Fruit fly (Drosophila melanogaster) whole organism, embryonic: ENCODE results near the gene CG5160.

Experiments
- Ada2b ChIP-seq: fragments of 200-800 bp; sonication (Bioruptor generic); IDR thresholded peaks from 2 replicates; pipeline ENCODE4 v1.3.6; 2022; ENCODE audit warnings: missing biosample characterization, missing genetic modification characterization
- CG12769 ChIP-seq: fragments of 200-800 bp; sonication (Bioruptor generic); optimal IDR thresholded peaks from 2 replicates; lab custom pipeline; 2019; ENCODE audit warnings: missing biosample characterization, mild to moderate bottlenecking, missing genetic modification characterization, moderate library complexity
- CG14441 ChIP-seq: fragments of 200-800 bp; sonication (Bioruptor generic); IDR thresholded peaks from 2 replicates; pipeline ENCODE4 v1.3.6; 2022; ENCODE audit warnings: missing biosample characterization, missing genetic modification characterization
- CG14667 ChIP-seq: fragments of 200-800 bp; sonication (Bioruptor generic); IDR thresholded peaks from 2 replicates; pipeline ENCODE4 v1.3.6; 2022; ENCODE audit warnings: missing biosample characterization, missing genetic modification characterization
- CG16779 ChIP-seq: fragments of 200-800 bp; sonication (Bioruptor generic); IDR thresholded peaks from 2 replicates; pipeline ENCODE4 v1.3.6; 2022; ENCODE audit warnings: missing biosample characterization, missing genetic modification characterization
- CG18476 ChIP-seq: fragments of 200-800 bp; sonication (Bioruptor generic); optimal IDR thresholded peaks from 2 replicates; lab custom pipeline; 2016; ENCODE audit warnings: missing biosample characterization, mild to moderate bottlenecking, missing genetic modification characterization
- CG2120 ChIP-seq: fragments of 200-800 bp; sonication (Bioruptor generic); optimal IDR thresholded peaks from 3 replicates; lab custom pipeline; 2016; ENCODE audit warnings: missing biosample characterization, missing genetic modification characterization
- CG2129 ChIP-seq: fragments of 200-800 bp; sonication (Bioruptor generic); IDR thresholded peaks from 2 replicates; pipeline ENCODE4 v1.3.6; 2022; ENCODE audit warnings: missing biosample characterization, missing genetic modification characterization; ENCODE audit not compliant: partially characterized antibody
- CG30431 ChIP-seq: fragments of 200-800 bp; sonication (Bioruptor generic); optimal IDR thresholded peaks from 2 replicates; lab custom pipeline; 2017; ENCODE audit warnings: missing biosample characterization, missing genetic modification characterization
- CG4820 ChIP-seq: fragments of 200-800 bp; sonication (Bioruptor generic); optimal IDR thresholded peaks from 3 replicates; lab custom pipeline; 2016; ENCODE audit warnings: missing biosample characterization, missing genetic modification characterization
- CG6272 ChIP-seq: fragments of 200-800 bp; sonication (Bioruptor generic); IDR thresholded peaks from 2 replicates; pipeline ENCODE4 v1.3.6; 2022; ENCODE audit warnings: missing biosample characterization, missing genetic modification characterization
- CG8290 ChIP-seq, 3 experiments: fragments of 200-800 bp; sonication (Bioruptor generic); optimal IDR thresholded peaks; 2 replicates each; lab custom pipeline; 2016 to 2019; ENCODE audit warnings: missing biosample characterization in 3 of 3, missing genetic modification characterization in 3 of 3, mild to moderate bottlenecking in 2 of 3, moderate library complexity in 1 of 3
- CG9876 ChIP-seq: fragments of 200-800 bp; sonication (Bioruptor generic); optimal IDR thresholded peaks from 2 replicates; lab custom pipeline; 2016; ENCODE audit warnings: missing biosample characterization, missing genetic modification characterization
- Camta ChIP-seq: fragments of 200-800 bp; sonication (Bioruptor generic); optimal IDR thresholded peaks from 2 replicates; lab custom pipeline; 2016; ENCODE audit warnings: missing biosample characterization, missing genetic modification characterization
- Dek ChIP-seq: fragments of 200-800 bp; sonication (Bioruptor generic); optimal IDR thresholded peaks from 3 replicates; lab custom pipeline; 2019; ENCODE audit warnings: missing biosample characterization, mild to moderate bottlenecking, missing genetic modification characterization, moderate library complexity
- Drgx ChIP-seq: fragments of 200-800 bp; sonication (Bioruptor generic); IDR thresholded peaks from 2 replicates; pipeline ENCODE4 v1.3.6; 2022; ENCODE audit warnings: missing biosample characterization, missing genetic modification characterization
- Fer3 ChIP-seq: fragments of 200-800 bp; sonication (Bioruptor generic); optimal IDR thresholded peaks from 2 replicates; lab custom pipeline; 2018; ENCODE audit warnings: missing biosample characterization, mild to moderate bottlenecking, missing genetic modification characterization, moderate library complexity
- Gsc ChIP-seq: fragments of 200-800 bp; sonication (Bioruptor generic); IDR thresholded peaks from 2 replicates; pipeline ENCODE4 v1.3.6; 2022; ENCODE audit warnings: missing biosample characterization, missing genetic modification characterization
- Mrtf ChIP-seq: fragments of 200-800 bp; sonication (Bioruptor generic); IDR thresholded peaks from 3 replicates; pipeline ENCODE4 v1.3.6; 2022; ENCODE audit warnings: missing biosample characterization, missing genetic modification characterization
- Taf1 ChIP-seq: fragments of 200-800 bp; sonication (Bioruptor generic); IDR thresholded peaks from 2 replicates; pipeline ENCODE4 v1.3.6; 2022; ENCODE audit warnings: missing biosample characterization, missing genetic modification characterization
- Tbp ChIP-seq: fragments of >200 bp; optimal IDR thresholded peaks from 2 replicates; lab custom pipeline; 2018; ENCODE audit warnings: missing biosample characterization, missing genetic modification characterization
- ash1 ChIP-seq: fragments of 200-800 bp; sonication (Bioruptor generic); optimal IDR thresholded peaks from 2 replicates; lab custom pipeline; 2018; ENCODE audit warnings: missing biosample characterization, mild to moderate bottlenecking, missing genetic modification characterization
- bsh ChIP-seq, 2 experiments: fragments of 200-800 bp; sonication (Bioruptor generic); optimal IDR thresholded peaks; 2 replicates each; lab custom pipeline; 2017 to 2018; ENCODE audit warnings: mild to moderate bottlenecking in 2 of 2, missing biosample characterization in 2 of 2, missing genetic modification characterization in 2 of 2, moderate library complexity in 1 of 2
- corto ChIP-seq: fragments of 200-800 bp; sonication (Bioruptor generic); optimal IDR thresholded peaks from 2 replicates; lab custom pipeline; 2016; ENCODE audit warnings: missing biosample characterization, mild to moderate bottlenecking, missing genetic modification characterization, moderate library complexity
- dati ChIP-seq: fragments of 200-800 bp; sonication (Bioruptor generic); IDR thresholded peaks from 2 replicates; pipeline ENCODE4 v1.3.6; 2022; ENCODE audit warnings: missing biosample characterization, missing genetic modification characterization
- dimm ChIP-seq: fragments of 200-800 bp; sonication (Bioruptor generic); IDR thresholded peaks from 2 replicates; pipeline ENCODE4 v1.3.6; 2022; ENCODE audit warnings: missing biosample characterization, missing genetic modification characterization
- dysf ChIP-seq: fragments of 200-800 bp; sonication (Bioruptor generic); IDR thresholded peaks from 3 replicates; pipeline ENCODE4 v1.3.6; 2022; ENCODE audit warnings: missing biosample characterization, missing genetic modification characterization
- emc ChIP-seq: fragments of 200-800 bp; sonication (Bioruptor generic); optimal IDR thresholded peaks from 2 replicates; lab custom pipeline; 2016; ENCODE audit warnings: missing biosample characterization, missing genetic modification characterization
- exex ChIP-seq: fragments of 200-800 bp; sonication (Bioruptor generic); optimal IDR thresholded peaks from 4 replicates; lab custom pipeline; 2018; ENCODE audit warnings: missing biosample characterization, mild to moderate bottlenecking, missing genetic modification characterization, moderate library complexity
- insv ChIP-seq, 2 experiments: fragments of 200-800 bp; sonication (Bioruptor generic); optimal IDR thresholded peaks; 3 replicates each; lab custom pipeline; 2016 to 2018; ENCODE audit warnings: missing biosample characterization in 2 of 2, missing genetic modification characterization in 2 of 2
- kah ChIP-seq: fragments of 200-800 bp; sonication (Bioruptor generic); optimal IDR thresholded peaks from 2 replicates; lab custom pipeline; 2018; ENCODE audit warnings: missing biosample characterization, mild to moderate bottlenecking, missing genetic modification characterization
- kay ChIP-seq: fragments of 200-800 bp; sonication (Bioruptor generic); optimal IDR thresholded peaks from 2 replicates; lab custom pipeline; 2016; ENCODE audit warnings: missing biosample characterization, missing genetic modification characterization
- kni ChIP-seq: fragments of 200-800 bp; sonication (Bioruptor generic); optimal IDR thresholded peaks from 3 replicates; lab custom pipeline; 2017; ENCODE audit warnings: mild to moderate bottlenecking, missing biosample characterization, missing genetic modification reagents, missing genetic modification characterization
- nom ChIP-seq: fragments of 200-800 bp; sonication (Bioruptor generic); optimal IDR thresholded peaks from 2 replicates; lab custom pipeline; 2017; ENCODE audit warnings: missing biosample characterization, missing genetic modification characterization, mild to moderate bottlenecking, moderate library complexity, missing genetic modification reagents
- otp ChIP-seq: fragments of 200-800 bp; sonication (Bioruptor generic); IDR thresholded peaks from 3 replicates; pipeline ENCODE4, ENCODE4 v1.3.6; 2022; ENCODE audit warnings: missing biosample characterization, missing genetic modification characterization
- pan ChIP-seq, 4 experiments: fragments of >200 bp in 3 of 4; fragments of 200-800 bp in 1 of 4; sonication (Bioruptor generic) in 1 of 4; optimal IDR thresholded peaks in 3 of 4; IDR thresholded peaks in 1 of 4; 2 replicates each; pipeline versions ENCODE4 v1.3.6 to Lab custom; 2017 to 2022; ENCODE audit warnings: missing biosample characterization in 2 of 4, missing genetic modification characterization in 2 of 4, mixed read lengths in 1 of 4
- pfk ChIP-seq: fragments of 200-800 bp; sonication (Bioruptor generic); optimal IDR thresholded peaks from 2 replicates; lab custom pipeline; 2018; ENCODE audit warnings: missing biosample characterization, mild to moderate bottlenecking, missing genetic modification characterization, moderate library complexity
- ro ChIP-seq: fragments of 200-800 bp; sonication (Bioruptor generic); IDR thresholded peaks from 2 replicates; pipeline ENCODE4 v1.3.6; 2022; ENCODE audit warnings: missing biosample characterization, missing genetic modification characterization
- scrt ChIP-seq: fragments of 200-800 bp; sonication (Bioruptor generic); optimal IDR thresholded peaks from 2 replicates; lab custom pipeline; 2018; ENCODE audit warnings: missing biosample characterization, mild to moderate bottlenecking, missing genetic modification characterization, moderate library complexity
- sima ChIP-seq: fragments of 200-800 bp; sonication (Bioruptor generic); optimal IDR thresholded peaks from 2 replicates; lab custom pipeline; 2016; ENCODE audit warnings: missing biosample characterization, missing genetic modification characterization
- sob ChIP-seq: fragments of 200-800 bp; sonication (Bioruptor generic); IDR thresholded peaks from 2 replicates; pipeline ENCODE4 v1.3.6; 2022; ENCODE audit warnings: missing biosample characterization, missing genetic modification characterization
- stwl ChIP-seq: fragments of 200-800 bp; sonication (Bioruptor generic); optimal IDR thresholded peaks from 3 replicates; lab custom pipeline; 2018; ENCODE audit warnings: missing biosample characterization, mild to moderate bottlenecking, missing genetic modification characterization, moderate library complexity
- sug ChIP-seq: fragments of 200-800 bp; optimal IDR thresholded peaks from 2 replicates; lab custom pipeline; 2019; ENCODE audit warnings: missing biosample characterization, mild to moderate bottlenecking, missing genetic modification characterization, moderate library complexity
- tap ChIP-seq: fragments of 200-800 bp; optimal IDR thresholded peaks from 3 replicates; lab custom pipeline; 2019; ENCODE audit warnings: missing biosample characterization, mild to moderate bottlenecking, missing genetic modification characterization, moderate library complexity
- tin ChIP-seq: fragments of 200-800 bp; sonication (Bioruptor generic); optimal IDR thresholded peaks from 3 replicates; lab custom pipeline; 2016; ENCODE audit warnings: missing biosample characterization, missing genetic modification characterization
- wek ChIP-seq: fragments of 200-800 bp; sonication (Bioruptor generic); optimal IDR thresholded peaks from 3 replicates; lab custom pipeline; 2018; ENCODE audit warnings: missing biosample characterization, mild to moderate bottlenecking, missing genetic modification characterization, moderate library complexity
- zfh1 ChIP-seq: fragments of 200-800 bp; sonication (Bioruptor generic); IDR thresholded peaks from 3 replicates; pipeline ENCODE4 v1.3.6; 2022; ENCODE audit warnings: missing biosample characterization, missing genetic modification characterization

The CG5160 gene

dm6 chr2L:7420305-7421287 lies 22.0 kb upstream of the CG5160 start (continued):
- TF ChIP-seq Dek (tag; lab: Kevin White, UChicago) (peak; percentile 68), kah (GFP tag; lab: Kevin White, UChicago) (no peak), CG30431 (GFP tag; lab: Kevin White, UChicago) (no peak), dati (GFP tag; lab: Robert Waterston, UW) (peak; percentile 44; the same call in 1 of the 2 replicates), scrt (GFP tag; lab: Kevin White, UChicago) (peak; percentile 73), corto (GFP tag; lab: Kevin White, UChicago) (peak; percentile 86), Ada2b (GFP tag; lab: Robert Waterston, UW) (peak; percentile 70), sug (tag; lab: Kevin White, UChicago) (no peak), tin (peak; percentile 36), Drgx (peak; percentile 71), CG14667 (GFP tag; lab: Robert Waterston, UW) (peak; percentile 60), exex (tag; lab: Kevin White, UChicago) (peak; percentile 1), insv (GFP tag; optimal IDR thresholded peaks at IDR 0.05; lab: Kevin White, UChicago) (no peak), CG16779 (GFP tag; lab: Robert Waterston, UW) (peak; percentile 63; the same call in 1 of the 2 replicates), CG6272 (GFP tag; lab: Robert Waterston, UW) (peak; percentile 67), CG18476 (GFP tag; lab: Kevin White, UChicago) (no peak), nom (GFP tag; lab: Kevin White, UChicago) (peak; percentile 84), ash1 (no peak), dimm (GFP tag; lab: Robert Waterston, UW) (no peak), wek (GFP tag; lab: Kevin White, UChicago) (no peak), stwl (tag; lab: Kevin White, UChicago) (no peak), Gsc (GFP tag; lab: Robert Waterston, UW) (peak; percentile 33; the same call in 1 of the 2 replicates), CG14441 (GFP tag; lab: Robert Waterston, UW) (peak; percentile 53), ro (GFP tag; lab: Robert Waterston, UW) (no peak), kay (no peak), CG12769 (tag; lab: Kevin White, UChicago) (peak; percentile 86), CG2129 (GFP tag; lab: Robert Waterston, UW) (no peak), sob (peak; percentile 68), pan (optimal IDR thresholded peaks at IDR 0.05; lab: Kevin White, UChicago) (no peak), pan (GFP tag; optimal IDR thresholded peaks at IDR 0.05 in 1 of 2, IDR thresholded peaks at IDR 0.05 in 1 of 2) (peak in 1 of 2 experiments; percentile 54), emc (GFP tag; lab: Kevin White, UChicago) (peak; percentile 45), pfk (GFP tag; lab: Kevin White, UChicago) (no peak), kni (GFP tag; lab: Kevin White, UChicago) (no peak), sima (GFP tag; lab: Kevin White, UChicago) (peak; percentile 26), zfh1 (GFP tag; lab: Robert Waterston, UW) (peak; percentile 60; the same call in 2 of the 3 replicates), dysf (GFP tag; lab: Robert Waterston, UW) (peak; percentile 84), otp (GFP tag; lab: Robert Waterston, UW) (no peak), CG4820 (no peak), CG8290 (GFP tag; optimal IDR thresholded peaks at IDR 0.05; lab: Kevin White, UChicago) (no peak), CG8290 (tag; optimal IDR thresholded peaks at IDR 0.05; lab: Kevin White, UChicago) (peak in 1 of 2 experiments; percentile 62), tap (tag; lab: Kevin White, UChicago) (no peak), bsh (GFP tag; optimal IDR thresholded peaks at IDR 0.05; lab: Kevin White, UChicago) (peak; percentile 38), Mrtf (GFP tag; lab: Robert Waterston, UW) (peak; percentile 55; the same call in 2 of the 3 replicates), Camta (peak; percentile 39), Tbp (GFP tag; lab: Kevin White, UChicago) (no peak), Taf1 (GFP tag; lab: Robert Waterston, UW) (peak; percentile 80), CG9876 (GFP tag; lab: Kevin White, UChicago) (peak; percentile 77), Fer3 (tag; lab: Kevin White, UChicago) (peak; percentile 71), CG2120 (peak; percentile 94)
